Worm (Caenorhabditis elegans): Measurements from ENCODE around the gene srbc-56.

The srbc-56 gene

ce11 chrV:15781086-15781485 lies 50.4 kb downstream of the srbc-56 start, which contains the start of gene T26E4.2:
TSS of gene T26E4.2 (plus strand) at chrV:15781386.
- no peak for TF ChIP-seq mep-1 (tag; optimal IDR thresholded peaks at IDR 0.05)
- TF ChIP-seq ztf-11 (tag; optimal IDR thresholded peaks at IDR 0.05), result no peak
- TF ChIP-seq mls-2 (tag; optimal IDR thresholded peaks at IDR 0.05), result no peak
- no peak for TF ChIP-seq lin-32 (GFP tag; optimal IDR thresholded peaks at IDR 0.05)
- TF ChIP-seq nhr-12 (tag; optimal IDR thresholded peaks at IDR 0.05), result no peak
- no peak for TF ChIP-seq sptf-1 (tag; optimal IDR thresholded peaks at IDR 0.05)
- no peak for TF ChIP-seq unc-39 (tag; optimal IDR thresholded peaks at IDR 0.05)
- TF ChIP-seq ces-1 (GFP tag; optimal IDR thresholded peaks at IDR 0.05), result no peak
- no peak for TF ChIP-seq nhr-28 (tag; optimal IDR thresholded peaks at IDR 0.05)
- no peak for TF ChIP-seq elt-3 (tag; optimal IDR thresholded peaks at IDR 0.05)
- no peak for TF ChIP-seq lsy-2 (tag; optimal IDR thresholded peaks at IDR 0.05)
- no peak for TF ChIP-seq ceh-43 (GFP tag; optimal IDR thresholded peaks at IDR 0.05)
- TF ChIP-seq zip-8 (tag; optimal IDR thresholded peaks at IDR 0.05), result no peak
- no peak for TF ChIP-seq hlh-1 (tag; optimal IDR thresholded peaks at IDR 0.05)
- no peak for TF ChIP-seq pha-4 (tag; optimal IDR thresholded peaks at IDR 0.05)
- TF ChIP-seq flh-1 (GFP tag; optimal IDR thresholded peaks at IDR 0.05), result no peak

Data from whole organism, mixed stage, embryonic.